Fruit fly (Drosophila melanogaster) S2 (cell line): ENCODE measurements around the gene Alg11.

Experiments
- CG8478 ChIP-seq: fragments of >200 bp; optimal IDR thresholded peaks from 2 replicates; lab custom pipeline; 2018
- CTCF ChIP-seq, 2 experiments: fragments of >200 bp; optimal IDR thresholded peaks; 2 replicates each; lab custom pipeline; 2018

- no peak for TF ChIP-seq CG8478 (lab: Kevin White, UChicago)
- peak; percentile 98 to 100 for TF ChIP-seq CTCF (optimal IDR thresholded peaks at IDR 0.05; lab: Kevin White, UChicago)
These were observed 27.2 kb downstream of the Alg11 start for dm6 chr3L:21652768-21653167.
